Worm (Caenorhabditis elegans): Measurements from ENCODE around the gene srz-16.

ce11 chrV:20206086-20206485 lies 19.6 kb upstream of the srz-16 start, which contains the start of the genes fbxb-59 and srbc-34:
- TF ChIP-seq tbx-11 (GFP tag; IDR thresholded peaks at IDR 0.05) (no peak), ama-1 (optimal IDR thresholded peaks at IDR 0.05) (no peak), sea-1 (GFP tag; conservative IDR thresholded peaks at IDR 0.05) (no peak), ceh-36 (tag; optimal IDR thresholded peaks at IDR 0.05) (no peak), ets-7 (tag; optimal IDR thresholded peaks at IDR 0.05) (no peak), flt-1 (GFP tag; IDR thresholded peaks at IDR 0.05) (no peak), ceh-13 (GFP tag; optimal IDR thresholded peaks at IDR 0.05) (no peak), pes-1 (GFP tag; IDR thresholded peaks at IDR 0.05) (no peak), tbx-37 (GFP tag; conservative IDR thresholded peaks at IDR 0.05) (no peak), B0310.2 (tag; optimal IDR thresholded peaks at IDR 0.05) (no peak), aly-1 (tag; optimal IDR thresholded peaks at IDR 0.05) (no peak), tra-4 (tag; optimal IDR thresholded peaks at IDR 0.05) (no peak), F13C5.2 (tag; optimal IDR thresholded peaks at IDR 0.05) (no peak)

Data from whole organism, early embryonic.